Fruit fly (Drosophila melanogaster) Kc167 (cell line): Measurements from ENCODE around the gene dnt.

ENCODE experiments used
- Myc ChIP-seq: fragments of >200 bp; optimal IDR thresholded peaks from 2 replicates; lab custom pipeline; 2017; ENCODE audit warnings: missing external identifiers
- Sin3A ChIP-seq: fragments of >200 bp; optimal IDR thresholded peaks from 2 replicates; lab custom pipeline; 2018; ENCODE audit warnings: missing external identifiers
- h ChIP-seq: fragments of >200 bp; optimal IDR thresholded peaks from 3 replicates; lab custom pipeline; 2018; ENCODE audit warnings: missing external identifiers
- insv ChIP-seq: fragments of >200 bp; optimal IDR thresholded peaks from 3 replicates; lab custom pipeline; 2018; ENCODE audit warnings: missing external identifiers
- psq ChIP-seq: fragments of >200 bp; optimal IDR thresholded peaks from 2 replicates; lab custom pipeline; 2017; ENCODE audit warnings: missing external identifiers

DNA sequence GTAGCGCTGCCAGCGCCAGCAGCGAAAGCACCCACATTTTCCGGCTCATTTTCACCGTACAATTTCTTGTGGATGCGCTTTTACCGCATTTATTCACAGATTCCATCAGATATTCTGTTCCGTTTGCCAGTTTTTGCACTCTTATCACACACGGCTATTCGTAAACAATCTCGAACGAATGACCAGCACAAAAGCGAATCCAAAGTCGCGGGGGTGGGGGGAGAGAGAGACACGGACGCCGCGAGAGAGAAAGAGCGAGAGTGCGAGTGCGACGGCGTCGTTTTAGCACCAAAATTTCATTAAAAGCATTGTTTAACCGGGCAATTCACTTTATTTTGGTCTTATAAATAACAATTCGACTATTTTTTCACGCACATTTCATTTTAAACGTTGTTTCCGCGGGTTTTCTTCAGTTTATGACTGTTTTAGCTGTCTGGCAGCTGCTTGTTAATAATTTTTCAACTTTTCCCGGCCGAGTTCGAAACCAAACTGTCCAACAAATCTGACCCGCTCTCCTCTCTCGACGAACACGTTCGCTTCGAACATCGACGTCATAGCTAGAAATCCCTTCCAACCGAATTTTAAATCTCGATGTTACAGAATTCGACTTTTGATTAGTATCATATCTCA is at the start of gene dnt:
- no peak for TF ChIP-seq Myc (lab: Kevin White, UChicago)
- TF ChIP-seq h (lab: Kevin White, UChicago), result no peak
- no peak for TF ChIP-seq insv (lab: Kevin White, UChicago)
- peak; percentile 71 for TF ChIP-seq psq
- TF ChIP-seq Sin3A (lab: Kevin White, UChicago), result no peak
